Fruit fly (Drosophila melanogaster): ENCODE results near the gene CG9356.
A peak's percentile ranks its signal among the peaks of the same experiment; 100 is the strongest.

The CG9356 gene

DNA sequence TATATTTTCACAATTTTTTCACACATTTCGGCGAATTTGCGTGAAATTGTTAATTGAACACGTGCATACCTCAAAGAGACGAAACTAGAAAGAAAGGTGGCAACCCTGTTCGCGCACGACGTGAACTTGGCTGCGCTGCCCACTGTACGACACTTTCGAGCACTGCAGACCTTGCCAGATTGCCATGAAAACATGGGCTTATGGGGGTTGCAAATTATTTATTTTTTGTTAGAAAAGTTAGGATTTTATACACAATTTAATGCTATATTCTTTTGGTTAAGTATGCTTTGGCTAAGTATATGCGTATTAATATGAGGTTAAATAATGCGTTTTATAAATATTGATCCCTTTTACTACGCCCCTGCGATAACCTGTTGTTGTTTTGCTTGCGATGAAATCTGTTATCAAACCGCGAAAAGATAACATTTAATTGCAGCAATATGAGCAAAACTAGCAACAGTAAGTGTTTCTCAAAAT is 2.9 kb downstream of the CG9356 start, which contains the start of the genes RpL34b and CG8132 (continued):
- TF ChIP-seq toy (GFP tag; IDR thresholded peaks at IDR 0.05) (peak; percentile 82), fd102C (GFP tag; optimal IDR thresholded peaks at IDR 0.05) (peak; percentile 91), CG12299 (tag; optimal IDR thresholded peaks at IDR 0.05) (peak; percentile 96), Dip3 (GFP tag; optimal IDR thresholded peaks at IDR 0.05) (peak; percentile 95), CG7987 (GFP tag; optimal IDR thresholded peaks at IDR 0.05) (peak; percentile 98), ATbp (GFP tag; optimal IDR thresholded peaks at IDR 0.05) (peak; percentile 92), otp (GFP tag; IDR thresholded peaks at IDR 0.05) (peak; percentile 94), esg (GFP tag; conservative IDR thresholded peaks at IDR 0.05) (peak; percentile 87), gce (GFP tag; IDR thresholded peaks at IDR 0.05) (peak; percentile 90), CG13296 (GFP tag; optimal IDR thresholded peaks at IDR 0.05) (peak; percentile 97), dan (GFP tag; IDR thresholded peaks at IDR 0.05) (peak; percentile 76), chif (GFP tag; optimal IDR thresholded peaks at IDR 0.05) (peak; percentile 94 to 97), abd-A (tag; optimal IDR thresholded peaks at IDR 0.05) (no peak), CG13624 (GFP tag; optimal IDR thresholded peaks at IDR 0.05) (peak; percentile 97), CG7928 (GFP tag; optimal IDR thresholded peaks at IDR 0.05) (peak; percentile 77), sima (GFP tag; optimal IDR thresholded peaks at IDR 0.05) (peak; percentile 75), seq (GFP tag; IDR thresholded peaks at IDR 0.05) (peak; percentile 94), Hsf (GFP tag; optimal IDR thresholded peaks at IDR 0.05) (peak; percentile 97), grn (GFP tag; optimal IDR thresholded peaks at IDR 0.05) (peak; percentile 94), CG2199 (GFP tag; IDR thresholded peaks at IDR 0.05) (peak; percentile 94), shn (GFP tag; optimal IDR thresholded peaks at IDR 0.05) (peak; percentile 97), CG8388 (GFP tag; optimal IDR thresholded peaks at IDR 0.05) (peak; percentile 94), gsb (GFP tag; IDR thresholded peaks at IDR 0.05) (peak; percentile 93), CG9609 (GFP tag; optimal IDR thresholded peaks at IDR 0.05) (peak; percentile 96), CG6654 (GFP tag; optimal IDR thresholded peaks at IDR 0.05) (peak; percentile 71), CG11504 (tag; optimal IDR thresholded peaks at IDR 0.05) (peak; percentile 93), ato (GFP tag; IDR thresholded peaks at IDR 0.05; ENCODE audit: partially characterized antibody) (peak; percentile 16; the same call in 1 of the 2 replicates), ttk (GFP tag; IDR thresholded peaks at IDR 0.05) (peak; percentile 95), jigr1 (GFP tag; IDR thresholded peaks at IDR 0.05) (peak; percentile 86), Eip74EF (GFP tag; optimal IDR thresholded peaks at IDR 0.05) (peak in 1 of 2 experiments; percentile 87), wek (GFP tag; optimal IDR thresholded peaks at IDR 0.05) (peak; percentile 79), Dek (tag; optimal IDR thresholded peaks at IDR 0.05) (peak; percentile 96), kah (GFP tag; optimal IDR thresholded peaks at IDR 0.05) (peak; percentile 95), Oli (tag; optimal IDR thresholded peaks at IDR 0.05) (peak; percentile 89), pzg (GFP tag; optimal IDR thresholded peaks at IDR 0.05) (peak; percentile 97), cas (GFP tag; IDR thresholded peaks at IDR 0.05) (peak; percentile 86), Ets65A (GFP tag) (peak; percentile 100), gem (tag; optimal IDR thresholded peaks at IDR 0.05) (peak; percentile 98), CG11085 (GFP tag; IDR thresholded peaks at IDR 0.05) (peak; percentile 97), Ets97D (GFP tag; optimal IDR thresholded peaks at IDR 0.05) (peak; percentile 99), nmo (GFP tag; optimal IDR thresholded peaks at IDR 0.05) (peak; percentile 95), CG1647 (GFP tag; optimal IDR thresholded peaks at IDR 0.05) (peak; percentile 95), ap (GFP tag; IDR thresholded peaks at IDR 0.05) (peak; percentile 86), CG11695 (GFP tag; IDR thresholded peaks at IDR 0.05) (peak; percentile 94), pita (GFP tag; optimal IDR thresholded peaks at IDR 0.05) (no peak), CG2129 (GFP tag; IDR thresholded peaks at IDR 0.05; ENCODE audit: partially characterized antibody) (no peak), Atf6 (GFP tag; IDR thresholded peaks at IDR 0.05) (peak; percentile 94), CG4730 (GFP tag; IDR thresholded peaks at IDR 0.05) (peak; percentile 89), Poxn (GFP tag; IDR thresholded peaks at IDR 0.05) (peak; percentile 88), luna (GFP tag; optimal IDR thresholded peaks at IDR 0.05) (peak; percentile 94), CG12391 (tag; optimal IDR thresholded peaks at IDR 0.05) (peak; percentile 97)

Measured in whole organism, embryonic.